Fruit fly (Drosophila melanogaster) whole organism, prepupa: ENCODE results near the gene CG1105.

ENCODE experiments used
- CG1621 ChIP-seq: fragments of 200-800 bp; sonication (Bioruptor generic); optimal IDR thresholded peaks from 3 replicates; lab custom pipeline; 2018; ENCODE audit warnings: missing biosample characterization, mild to moderate bottlenecking, missing genetic modification characterization
- CG6808 ChIP-seq: fragments of 200-800 bp; sonication (Bioruptor generic); optimal IDR thresholded peaks from 3 replicates; lab custom pipeline; 2017; ENCODE audit warnings: missing biosample characterization, missing genetic modification characterization, mild to moderate bottlenecking, moderate library complexity, missing genetic modification reagents
- Gug ChIP-seq: fragments of 200-800 bp; sonication (Bioruptor generic); IDR thresholded peaks from 2 replicates; pipeline ENCODE4 v1.3.6; 2022; ENCODE audit warnings: missing biosample characterization, missing genetic modification characterization
- lz ChIP-seq: fragments of 200-800 bp; sonication (Bioruptor generic); optimal IDR thresholded peaks from 3 replicates; lab custom pipeline; 2016; ENCODE audit warnings: missing biosample characterization, missing genetic modification characterization

- TF ChIP-seq CG1621 (tag; lab: Kevin White, UChicago) (no peak), CG6808 (no peak), lz (GFP tag; lab: Kevin White, UChicago) (no peak), Gug (GFP tag; lab: Robert Waterston, UW) (no peak)
Measured at dm6 chr3R:7080157-7080916, 13.4 kb upstream of the CG1105 start, which contains the start of gene Ref1.
